Fruit fly (Drosophila melanogaster) whole organism, embryonic: ENCODE results near the gene yin.

Source experiments
- BtbVII ChIP-seq: fragments of 200-800 bp; sonication (Bioruptor generic); optimal IDR thresholded peaks from 3 replicates; lab custom pipeline; 2017; ENCODE audit warnings: missing biosample characterization, mild to moderate bottlenecking, missing genetic modification characterization
- CG10274 ChIP-seq: fragments of 200-800 bp; sonication (Bioruptor generic); optimal IDR thresholded peaks from 3 replicates; lab custom pipeline; 2017; ENCODE audit warnings: missing biosample characterization, mild to moderate bottlenecking, missing genetic modification characterization
- CG10959 ChIP-seq: fragments of 200-800 bp; sonication (Bioruptor generic); IDR thresholded peaks from 2 replicates; pipeline ENCODE4 v1.3.6; 2022; ENCODE audit warnings: missing biosample characterization, missing genetic modification characterization
- CG11085 ChIP-seq: fragments of 200-800 bp; sonication (Bioruptor generic); IDR thresholded peaks from 2 replicates; pipeline ENCODE4 v1.3.6; 2022; ENCODE audit warnings: missing biosample characterization, missing genetic modification characterization
- CG13894 ChIP-seq: fragments of 200-800 bp; sonication (Bioruptor generic); optimal IDR thresholded peaks from 3 replicates; lab custom pipeline; 2018; ENCODE audit warnings: missing biosample characterization, mild to moderate bottlenecking, missing genetic modification characterization, moderate library complexity
- CG16863 ChIP-seq: fragments of 200-800 bp; sonication (Bioruptor generic); optimal IDR thresholded peaks from 3 replicates; lab custom pipeline; 2016; ENCODE audit warnings: missing biosample characterization, missing genetic modification characterization
- CG17568 ChIP-seq: fragments of 200-800 bp; sonication (Bioruptor generic); optimal IDR thresholded peaks from 2 replicates; lab custom pipeline; 2018; ENCODE audit warnings: missing biosample characterization, mild to moderate bottlenecking, missing genetic modification characterization, moderate library complexity
- CG18764 ChIP-seq: fragments of 200-800 bp; sonication (Bioruptor generic); optimal IDR thresholded peaks from 3 replicates; lab custom pipeline; 2016; ENCODE audit warnings: missing biosample characterization, missing genetic modification characterization
- CG2116 ChIP-seq: fragments of 200-800 bp; sonication (Bioruptor generic); optimal IDR thresholded peaks from 3 replicates; lab custom pipeline; 2018; ENCODE audit warnings: missing biosample characterization, mild to moderate bottlenecking, missing genetic modification characterization
- CG2875 ChIP-seq: fragments of 200-800 bp; sonication (Bioruptor generic); optimal IDR thresholded peaks from 2 replicates; lab custom pipeline; 2017; ENCODE audit warnings: missing biosample characterization, mild to moderate bottlenecking, missing genetic modification characterization, missing genetic modification reagents
- CG30020 ChIP-seq: fragments of 200-800 bp; optimal IDR thresholded peaks from 2 replicates; lab custom pipeline; 2019; ENCODE audit warnings: missing biosample characterization, mild to moderate bottlenecking, missing genetic modification characterization, moderate library complexity
- CG30431 ChIP-seq: fragments of 200-800 bp; sonication (Bioruptor generic); optimal IDR thresholded peaks from 2 replicates; lab custom pipeline; 2017; ENCODE audit warnings: missing biosample characterization, missing genetic modification characterization
- CG31365 ChIP-seq: fragments of 200-800 bp; sonication (Bioruptor generic); optimal IDR thresholded peaks from 2 replicates; lab custom pipeline; 2018; ENCODE audit warnings: missing biosample characterization, mild to moderate bottlenecking, missing genetic modification characterization
- CG32767 ChIP-seq: fragments of 200-800 bp; sonication (Bioruptor generic); IDR thresholded peaks from 2 replicates; pipeline ENCODE4 v1.3.6; 2022; ENCODE audit warnings: missing biosample characterization, missing genetic modification characterization
- CG42726 ChIP-seq: fragments of 200-800 bp; sonication (Bioruptor generic); IDR thresholded peaks from 2 replicates; pipeline ENCODE4 v1.3.6; 2022; ENCODE audit warnings: missing biosample characterization, missing genetic modification characterization; ENCODE audit not compliant: partially characterized antibody
- CG5953 ChIP-seq: fragments of 200-800 bp; sonication (Bioruptor generic); IDR thresholded peaks from 2 replicates; pipeline ENCODE4 v1.3.6; 2022; ENCODE audit warnings: missing biosample characterization, missing genetic modification characterization
- CG8388 ChIP-seq: fragments of 200-800 bp; sonication (Bioruptor generic); optimal IDR thresholded peaks from 2 replicates; lab custom pipeline; 2019; ENCODE audit warnings: missing biosample characterization, mild to moderate bottlenecking, missing genetic modification characterization, moderate library complexity
- CG8924 ChIP-seq: fragments of 200-800 bp; optimal IDR thresholded peaks from 3 replicates; lab custom pipeline; 2019; ENCODE audit warnings: missing biosample characterization, mild to moderate bottlenecking, missing genetic modification characterization, moderate library complexity
- CG9727 ChIP-seq: fragments of 200-800 bp; sonication (Bioruptor generic); optimal IDR thresholded peaks from 3 replicates; lab custom pipeline; 2017; ENCODE audit warnings: missing biosample characterization, mild to moderate bottlenecking, missing genetic modification characterization
- D19A ChIP-seq: fragments of 200-800 bp; optimal IDR thresholded peaks from 3 replicates; lab custom pipeline; 2019; ENCODE audit warnings: missing biosample characterization, mild to moderate bottlenecking, missing genetic modification characterization, moderate library complexity
- Dad ChIP-seq: fragments of 200-800 bp; sonication (Bioruptor generic); optimal IDR thresholded peaks from 3 replicates; lab custom pipeline; 2016; ENCODE audit warnings: missing biosample characterization, missing genetic modification characterization
- Dll ChIP-seq: fragments of 200-800 bp; sonication (Bioruptor generic); IDR thresholded peaks from 4 replicates; pipeline ENCODE4 v1.3.6; 2022; ENCODE audit warnings: missing biosample characterization, missing genetic modification characterization; ENCODE audit not compliant: partially characterized antibody
- Doc2 ChIP-seq: fragments of 200-800 bp; sonication (Bioruptor generic); IDR thresholded peaks from 2 replicates; pipeline ENCODE4 v1.3.6; 2022; ENCODE audit warnings: missing biosample characterization, missing genetic modification characterization
- Eip74EF ChIP-seq, 2 experiments: fragments of 200-800 bp in 1 of 2; fragments of >200 bp in 1 of 2; sonication (Bioruptor generic) in 1 of 2; optimal IDR thresholded peaks; 2 replicates each; lab custom pipeline; 2017 to 2019; ENCODE audit warnings: missing biosample characterization in 2 of 2, missing genetic modification characterization in 2 of 2, mild to moderate bottlenecking in 1 of 2, moderate library complexity in 1 of 2
- Hsf ChIP-seq: fragments of 200-800 bp; sonication (Bioruptor generic); optimal IDR thresholded peaks from 3 replicates; lab custom pipeline; 2016; ENCODE audit warnings: missing biosample characterization, missing genetic modification characterization
- Jarid2 ChIP-seq: fragments of 200-800 bp; sonication (Bioruptor generic); optimal IDR thresholded peaks from 3 replicates; lab custom pipeline; 2017; ENCODE audit warnings: mild to moderate bottlenecking, missing biosample characterization, missing genetic modification reagents, missing genetic modification characterization
- MTF-1 ChIP-seq: fragments of 200-800 bp; sonication (Bioruptor generic); optimal IDR thresholded peaks from 2 replicates; lab custom pipeline; 2018; ENCODE audit warnings: missing biosample characterization, mild to moderate bottlenecking, missing genetic modification characterization, borderline replicate concordance
- Meics ChIP-seq: fragments of 200-800 bp; sonication (Bioruptor generic); optimal IDR thresholded peaks from 2 replicates; lab custom pipeline; 2017; ENCODE audit warnings: missing biosample characterization, mild to moderate bottlenecking, missing genetic modification characterization
- Oaz ChIP-seq: fragments of 200-800 bp; sonication (Bioruptor generic); IDR thresholded peaks from 2 replicates; pipeline ENCODE4 v1.3.6; 2022; ENCODE audit warnings: missing biosample characterization, missing genetic modification characterization
- Sox102F ChIP-seq: fragments of 200-800 bp; sonication (Bioruptor generic); optimal IDR thresholded peaks from 2 replicates; lab custom pipeline; 2018; ENCODE audit warnings: missing biosample characterization, mild to moderate bottlenecking, missing genetic modification characterization, moderate library complexity
- al ChIP-seq: fragments of 200-800 bp; sonication (Bioruptor generic); IDR thresholded peaks from 2 replicates; pipeline ENCODE4 v1.3.6; 2022; ENCODE audit warnings: missing biosample characterization, missing genetic modification characterization
- chinmo ChIP-seq: fragments of 200-800 bp; sonication (Bioruptor generic); IDR thresholded peaks from 4 replicates; pipeline ENCODE4 v1.3.6; 2022; ENCODE audit warnings: missing biosample characterization, missing genetic modification characterization; ENCODE audit not compliant: partially characterized antibody
- corto ChIP-seq: fragments of 200-800 bp; sonication (Bioruptor generic); optimal IDR thresholded peaks from 2 replicates; lab custom pipeline; 2016; ENCODE audit warnings: missing biosample characterization, mild to moderate bottlenecking, missing genetic modification characterization, moderate library complexity
- ems ChIP-seq: fragments of 200-800 bp; sonication (Bioruptor generic); optimal IDR thresholded peaks from 3 replicates; lab custom pipeline; 2016; ENCODE audit warnings: missing biosample characterization, missing genetic modification characterization
- esg ChIP-seq: fragments of 200-800 bp; sonication (Bioruptor generic); conservative IDR thresholded peaks from 2 replicates; pipeline ENCODE4 v1.3.6; 2022; ENCODE audit warnings: missing biosample characterization, missing genetic modification characterization
- fd64A ChIP-seq: fragments of 200-800 bp; sonication (Bioruptor generic); optimal IDR thresholded peaks from 3 replicates; lab custom pipeline; 2018; ENCODE audit warnings: missing biosample characterization, mild to moderate bottlenecking, missing genetic modification characterization
- fd96Cb ChIP-seq: fragments of 200-800 bp; sonication (Bioruptor generic); optimal IDR thresholded peaks from 2 replicates; lab custom pipeline; 2018; ENCODE audit warnings: missing biosample characterization, mild to moderate bottlenecking, missing genetic modification characterization, moderate library complexity
- gfzf ChIP-seq: fragments of 200-800 bp; sonication (Bioruptor generic); optimal IDR thresholded peaks from 2 replicates; lab custom pipeline; 2016; ENCODE audit warnings: missing biosample characterization, mild to moderate bottlenecking, missing genetic modification characterization, moderate library complexity
- grn ChIP-seq: fragments of 200-800 bp; sonication (Bioruptor generic); optimal IDR thresholded peaks from 3 replicates; lab custom pipeline; 2017; ENCODE audit warnings: missing biosample characterization, missing genetic modification characterization
- gsb-n ChIP-seq: fragments of 200-800 bp; sonication (Bioruptor generic); optimal IDR thresholded peaks from 3 replicates; lab custom pipeline; 2018; ENCODE audit warnings: missing biosample characterization, mild to moderate bottlenecking, missing genetic modification characterization
- kni ChIP-seq: fragments of 200-800 bp; sonication (Bioruptor generic); optimal IDR thresholded peaks from 3 replicates; lab custom pipeline; 2017; ENCODE audit warnings: mild to moderate bottlenecking, missing biosample characterization, missing genetic modification reagents, missing genetic modification characterization
- maf-S ChIP-seq: fragments of 200-800 bp; sonication (Bioruptor generic); optimal IDR thresholded peaks from 2 replicates; lab custom pipeline; 2016; ENCODE audit warnings: missing biosample characterization, missing genetic modification characterization
- nerfin-2 ChIP-seq: fragments of 200-800 bp; sonication (Bioruptor generic); IDR thresholded peaks from 2 replicates; pipeline ENCODE4 v1.3.6; 2022; ENCODE audit warnings: missing biosample characterization, missing genetic modification characterization; ENCODE audit not compliant: partially characterized antibody
- oc ChIP-seq: fragments of 200-800 bp; sonication (Bioruptor generic); optimal IDR thresholded peaks from 2 replicates; lab custom pipeline; 2018; ENCODE audit warnings: missing biosample characterization, mild to moderate bottlenecking, missing genetic modification characterization, moderate library complexity
- pfk ChIP-seq: fragments of 200-800 bp; sonication (Bioruptor generic); optimal IDR thresholded peaks from 2 replicates; lab custom pipeline; 2018; ENCODE audit warnings: missing biosample characterization, mild to moderate bottlenecking, missing genetic modification characterization, moderate library complexity
- pita ChIP-seq: fragments of 200-800 bp; sonication (Bioruptor generic); optimal IDR thresholded peaks from 2 replicates; lab custom pipeline; 2017; ENCODE audit warnings: missing biosample characterization, mild to moderate bottlenecking, missing genetic modification characterization
- sd ChIP-seq: fragments of 200-800 bp; sonication (Bioruptor generic); optimal IDR thresholded peaks from 3 replicates; lab custom pipeline; 2018; ENCODE audit warnings: missing biosample characterization, mild to moderate bottlenecking, missing genetic modification characterization, moderate library complexity
- so ChIP-seq: fragments of 200-800 bp; sonication (Bioruptor generic); IDR thresholded peaks from 3 replicates; pipeline ENCODE4 v1.3.6; 2022; ENCODE audit warnings: missing biosample characterization, missing genetic modification characterization
- ssp ChIP-seq: fragments of 200-800 bp; sonication (Bioruptor generic); IDR thresholded peaks from 2 replicates; pipeline ENCODE4 v1.3.6; 2022; ENCODE audit warnings: missing biosample characterization, missing genetic modification characterization
- yki ChIP-seq: fragments of >200 bp; optimal IDR thresholded peaks from 3 replicates; lab custom pipeline; 2018

yin gene

DNA sequence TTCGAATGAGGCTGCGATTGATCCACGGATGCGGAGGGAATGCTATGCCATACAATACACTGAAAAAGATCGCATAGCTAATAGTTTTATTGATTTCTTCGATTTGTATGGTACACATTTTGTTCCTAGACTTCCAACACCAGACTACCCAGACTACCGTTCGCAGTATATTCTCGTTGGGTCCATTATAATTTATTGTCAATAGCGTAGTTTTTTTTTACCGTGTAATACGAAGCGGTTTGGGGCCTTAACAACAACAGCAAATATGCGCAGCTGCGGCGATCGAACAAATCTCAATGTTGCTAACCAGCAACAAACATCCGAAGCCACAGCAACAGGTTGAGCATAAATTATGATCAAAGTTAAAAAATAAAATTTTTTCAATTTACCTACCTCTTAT, 33.1 kb downstream of the yin start (continued):
- TF ChIP-seq Oaz (GFP tag; lab: Robert Waterston, UW) (peak; percentile 52), CG5953 (peak; percentile 68), pita (no peak), Doc2 (GFP tag; lab: Robert Waterston, UW) (no peak), fd96Cb (tag; lab: Kevin White, UChicago) (peak; percentile 76), grn (GFP tag; lab: Kevin White, UChicago) (peak; percentile 5), chinmo (GFP tag; lab: Robert Waterston, UW) (0 out of 4 replicates have a peak, but pooled peaks have one; percentile 59), sd (tag; lab: Kevin White, UChicago) (peak; percentile 92), Sox102F (GFP tag; lab: Kevin White, UChicago) (peak; percentile 82), Dad (GFP tag; lab: Kevin White, UChicago) (peak; percentile 64), CG32767 (GFP tag; lab: Robert Waterston, UW) (peak; percentile 65), MTF-1 (peak; percentile 75), CG31365 (tag; lab: Kevin White, UChicago) (peak; percentile 59), al (peak; percentile 74), esg (peak; percentile 43; the same call in 1 of the 2 replicates), Jarid2 (peak; percentile 44), maf-S (GFP tag; lab: Kevin White, UChicago) (peak; percentile 74), yki (no peak), corto (GFP tag; lab: Kevin White, UChicago) (no peak), CG8388 (GFP tag; lab: Kevin White, UChicago) (peak; percentile 67), Meics (GFP tag; lab: Kevin White, UChicago) (peak; percentile 81), D19A (tag; lab: Kevin White, UChicago) (peak; percentile 63), ssp (GFP tag; lab: Robert Waterston, UW) (peak; percentile 41; the same call in 1 of the 2 replicates), CG18764 (GFP tag; lab: Kevin White, UChicago) (peak; percentile 54), CG30020 (tag; lab: Kevin White, UChicago) (no peak), pfk (no peak), CG10274 (GFP tag; lab: Kevin White, UChicago) (peak; percentile 47), Hsf (GFP tag; lab: Kevin White, UChicago) (peak; percentile 81), CG11085 (GFP tag; lab: Robert Waterston, UW) (0 out of 2 replicates have a peak, but pooled peaks have one; percentile 30), CG9727 (GFP tag; lab: Kevin White, UChicago) (peak; percentile 79), BtbVII (GFP tag; lab: Kevin White, UChicago) (peak; percentile 72), oc (tag; lab: Kevin White, UChicago) (peak; percentile 74), CG10959 (GFP tag; lab: Robert Waterston, UW) (peak; percentile 53), CG30431 (GFP tag; lab: Kevin White, UChicago) (peak; percentile 54), kni (GFP tag; lab: Kevin White, UChicago) (peak; percentile 33), CG2116 (GFP tag; lab: Kevin White, UChicago) (no peak), so (GFP tag; lab: Robert Waterston, UW) (peak; percentile 75), nerfin-2 (GFP tag; lab: Robert Waterston, UW) (no peak), CG16863 (peak; percentile 81), fd64A (peak; percentile 55), Eip74EF (GFP tag; optimal IDR thresholded peaks at IDR 0.05; lab: Kevin White, UChicago) (peak in 1 of 2 experiments; percentile 72), CG13894 (tag; lab: Kevin White, UChicago) (peak; percentile 76), ems (GFP tag; lab: Kevin White, UChicago) (peak; percentile 65), Dll (no peak), CG17568 (GFP tag; lab: Kevin White, UChicago) (peak; percentile 73), gfzf (GFP tag; lab: Kevin White, UChicago) (no peak), CG2875 (peak; percentile 72), gsb-n (tag; lab: Kevin White, UChicago) (peak; percentile 62), CG8924 (tag; lab: Kevin White, UChicago) (peak; percentile 76), CG42726 (GFP tag; lab: Robert Waterston, UW) (no peak)
